Fruit fly (Drosophila melanogaster) whole organism, embryonic: ENCODE measurements around the gene spn-B.

Experiments used
- ATbp ChIP-seq: fragments of 200-800 bp; sonication (Bioruptor generic); optimal IDR thresholded peaks from 2 replicates; lab custom pipeline; 2017; ENCODE audit warnings: missing biosample characterization, mild to moderate bottlenecking, missing genetic modification characterization, missing genetic modification reagents
- Ada2b ChIP-seq: fragments of 200-800 bp; sonication (Bioruptor generic); IDR thresholded peaks from 2 replicates; pipeline ENCODE4 v1.3.6; 2022; ENCODE audit warnings: missing biosample characterization, missing genetic modification characterization
- B-H2 ChIP-seq: fragments of 200-800 bp; sonication (Bioruptor generic); optimal IDR thresholded peaks from 2 replicates; lab custom pipeline; 2018; ENCODE audit warnings: missing biosample characterization, mild to moderate bottlenecking, missing genetic modification characterization
- CG10147 ChIP-seq: fragments of 200-800 bp; sonication (Bioruptor generic); optimal IDR thresholded peaks from 2 replicates; lab custom pipeline; 2019; ENCODE audit warnings: missing biosample characterization, mild to moderate bottlenecking, missing genetic modification characterization, moderate library complexity
- CG10209 ChIP-seq: fragments of 200-800 bp; sonication (Bioruptor generic); optimal IDR thresholded peaks from 3 replicates; lab custom pipeline; 2017; ENCODE audit warnings: missing biosample characterization, mild to moderate bottlenecking, missing genetic modification characterization, missing genetic modification reagents
- CG12299 ChIP-seq: fragments of 200-800 bp; sonication (Bioruptor generic); optimal IDR thresholded peaks from 2 replicates; lab custom pipeline; 2018; ENCODE audit warnings: missing biosample characterization, mild to moderate bottlenecking, missing genetic modification characterization
- CG12659 ChIP-seq: fragments of 200-800 bp; sonication (Bioruptor generic); optimal IDR thresholded peaks from 3 replicates; lab custom pipeline; 2017; ENCODE audit warnings: mild to moderate bottlenecking, missing biosample characterization, missing genetic modification reagents, missing genetic modification characterization
- CG13296 ChIP-seq: fragments of 200-800 bp; sonication (Bioruptor generic); optimal IDR thresholded peaks from 3 replicates; lab custom pipeline; 2018; ENCODE audit warnings: missing biosample characterization, mild to moderate bottlenecking, missing genetic modification characterization
- CG13424 ChIP-seq: fragments of 200-800 bp; sonication (Bioruptor generic); optimal IDR thresholded peaks from 2 replicates; lab custom pipeline; 2019; ENCODE audit warnings: missing biosample characterization, mild to moderate bottlenecking, missing genetic modification characterization, moderate library complexity
- CG14441 ChIP-seq: fragments of 200-800 bp; sonication (Bioruptor generic); IDR thresholded peaks from 2 replicates; pipeline ENCODE4 v1.3.6; 2022; ENCODE audit warnings: missing biosample characterization, missing genetic modification characterization
- CG16813 ChIP-seq: fragments of 200-800 bp; sonication (Bioruptor generic); IDR thresholded peaks from 3 replicates; pipeline ENCODE4 v1.3.6; 2022; ENCODE audit warnings: missing biosample characterization, missing genetic modification characterization; ENCODE audit not compliant: partially characterized antibody
- CG18599 ChIP-seq: fragments of 200-800 bp; sonication (Bioruptor generic); optimal IDR thresholded peaks from 3 replicates; lab custom pipeline; 2017; ENCODE audit warnings: missing biosample characterization, missing genetic modification characterization, mild to moderate bottlenecking, moderate library complexity, missing genetic modification reagents
- CG30403 ChIP-seq: fragments of 200-800 bp; sonication (Bioruptor generic); optimal IDR thresholded peaks from 3 replicates; lab custom pipeline; 2016; ENCODE audit warnings: missing biosample characterization, missing genetic modification characterization
- CG33213 ChIP-seq: fragments of 200-800 bp; sonication (Bioruptor generic); optimal IDR thresholded peaks from 3 replicates; lab custom pipeline; 2016; ENCODE audit warnings: missing biosample characterization, missing genetic modification characterization
- CG42726 ChIP-seq: fragments of 200-800 bp; sonication (Bioruptor generic); IDR thresholded peaks from 2 replicates; pipeline ENCODE4 v1.3.6; 2022; ENCODE audit warnings: missing biosample characterization, missing genetic modification characterization; ENCODE audit not compliant: partially characterized antibody
- CG5180 ChIP-seq: fragments of 200-800 bp; sonication (Bioruptor generic); optimal IDR thresholded peaks from 3 replicates; lab custom pipeline; 2017; ENCODE audit warnings: missing biosample characterization, missing genetic modification characterization, mild to moderate bottlenecking, moderate library complexity, missing genetic modification reagents
- CG7271 ChIP-seq: fragments of 200-800 bp; sonication (Bioruptor generic); optimal IDR thresholded peaks from 2 replicates; lab custom pipeline; 2018; ENCODE audit warnings: missing biosample characterization, mild to moderate bottlenecking, missing genetic modification characterization, moderate library complexity
- CG8281 ChIP-seq: fragments of 200-800 bp; sonication (Bioruptor generic); optimal IDR thresholded peaks from 2 replicates; lab custom pipeline; 2018; ENCODE audit warnings: missing biosample characterization, mild to moderate bottlenecking, missing genetic modification characterization, moderate library complexity
- CG8924 ChIP-seq: fragments of 200-800 bp; optimal IDR thresholded peaks from 3 replicates; lab custom pipeline; 2019; ENCODE audit warnings: missing biosample characterization, mild to moderate bottlenecking, missing genetic modification characterization, moderate library complexity
- Deaf1 ChIP-seq: fragments of 200-800 bp; optimal IDR thresholded peaks from 3 replicates; lab custom pipeline; 2019; ENCODE audit warnings: missing biosample characterization, mild to moderate bottlenecking, missing genetic modification characterization, moderate library complexity
- Dref ChIP-seq: fragments of 200-800 bp; sonication (Bioruptor generic); IDR thresholded peaks from 2 replicates; pipeline ENCODE4 v1.3.6; 2022; ENCODE audit warnings: missing biosample characterization, missing genetic modification characterization
- ERR ChIP-seq: fragments of 200-800 bp; sonication (Bioruptor generic); optimal IDR thresholded peaks from 2 replicates; lab custom pipeline; 2016; ENCODE audit warnings: missing biosample characterization, missing genetic modification characterization
- Fer3 ChIP-seq: fragments of 200-800 bp; sonication (Bioruptor generic); optimal IDR thresholded peaks from 2 replicates; lab custom pipeline; 2018; ENCODE audit warnings: missing biosample characterization, mild to moderate bottlenecking, missing genetic modification characterization, moderate library complexity
- Gsc ChIP-seq: fragments of 200-800 bp; sonication (Bioruptor generic); IDR thresholded peaks from 2 replicates; pipeline ENCODE4 v1.3.6; 2022; ENCODE audit warnings: missing biosample characterization, missing genetic modification characterization
- HHEX ChIP-seq: fragments of 200-800 bp; sonication (Bioruptor generic); optimal IDR thresholded peaks from 3 replicates; lab custom pipeline; 2017; ENCODE audit warnings: missing biosample characterization, mild to moderate bottlenecking, missing genetic modification characterization, missing genetic modification reagents
- Hmr ChIP-seq: fragments of 200-800 bp; sonication (Bioruptor generic); optimal IDR thresholded peaks from 3 replicates; lab custom pipeline; 2017; ENCODE audit warnings: mild to moderate bottlenecking, missing biosample characterization, missing genetic modification reagents, missing genetic modification characterization
- Hr39 ChIP-seq: fragments of >200 bp; optimal IDR thresholded peaks from 2 replicates; lab custom pipeline; 2017
- Mad ChIP-seq: fragments of 200-800 bp; sonication (Bioruptor generic); optimal IDR thresholded peaks from 2 replicates; lab custom pipeline; 2016; ENCODE audit warnings: missing biosample characterization, missing genetic modification characterization
- Optix ChIP-seq: fragments of 200-800 bp; sonication (Bioruptor generic); IDR thresholded peaks from 3 replicates; pipeline ENCODE4 v1.3.6; 2022; ENCODE audit warnings: missing biosample characterization, missing genetic modification characterization
- Ssrp ChIP-seq: fragments of 200-800 bp; sonication (Bioruptor generic); optimal IDR thresholded peaks from 2 replicates; lab custom pipeline; 2018; ENCODE audit warnings: missing biosample characterization, mild to moderate bottlenecking, missing genetic modification characterization, moderate library complexity
- Trl ChIP-seq, 3 experiments: fragments of >200 bp in 2 of 3; fragments of 200-800 bp in 1 of 3; sonication (Bioruptor generic) in 1 of 3; optimal IDR thresholded peaks; 2 replicates in 1 of 3; 3 replicates in 2 of 3; lab custom pipeline; 2016 to 2017; ENCODE audit warnings: missing biosample characterization in 1 of 3, missing genetic modification characterization in 1 of 3
- aop ChIP-seq: fragments of 200-800 bp; sonication (Bioruptor generic); IDR thresholded peaks from 2 replicates; pipeline ENCODE4 v1.3.6; 2022; ENCODE audit warnings: missing biosample characterization, missing genetic modification characterization
- bigmax ChIP-seq: fragments of 200-800 bp; sonication (Bioruptor generic); optimal IDR thresholded peaks from 2 replicates; lab custom pipeline; 2018; ENCODE audit warnings: missing biosample characterization, mild to moderate bottlenecking, missing genetic modification characterization
- dmrt99B ChIP-seq: fragments of 200-800 bp; sonication (Bioruptor generic); optimal IDR thresholded peaks from 2 replicates; lab custom pipeline; 2018; ENCODE audit warnings: missing biosample characterization, mild to moderate bottlenecking, missing genetic modification characterization, moderate library complexity
- grau ChIP-seq: fragments of 200-800 bp; optimal IDR thresholded peaks from 3 replicates; lab custom pipeline; 2019; ENCODE audit warnings: missing biosample characterization, mild to moderate bottlenecking, missing genetic modification characterization, moderate library complexity
- lmd ChIP-seq: fragments of 200-800 bp; sonication (Bioruptor generic); IDR thresholded peaks from 2 replicates; pipeline ENCODE4 v1.3.6; 2022; ENCODE audit warnings: missing biosample characterization, missing genetic modification characterization
- nerfin-2 ChIP-seq: fragments of 200-800 bp; sonication (Bioruptor generic); IDR thresholded peaks from 2 replicates; pipeline ENCODE4 v1.3.6; 2022; ENCODE audit warnings: missing biosample characterization, missing genetic modification characterization; ENCODE audit not compliant: partially characterized antibody
- nmo ChIP-seq: fragments of 200-800 bp; sonication (Bioruptor generic); optimal IDR thresholded peaks from 2 replicates; lab custom pipeline; 2018; ENCODE audit warnings: missing biosample characterization, mild to moderate bottlenecking, missing genetic modification characterization, moderate library complexity
- org-1 ChIP-seq: fragments of 200-800 bp; sonication (Bioruptor generic); optimal IDR thresholded peaks from 2 replicates; lab custom pipeline; 2017; ENCODE audit warnings: missing biosample characterization, missing genetic modification characterization
- otp ChIP-seq: fragments of 200-800 bp; sonication (Bioruptor generic); IDR thresholded peaks from 3 replicates; pipeline ENCODE4, ENCODE4 v1.3.6; 2022; ENCODE audit warnings: missing biosample characterization, missing genetic modification characterization
- pb ChIP-seq: fragments of 200-800 bp; sonication (Bioruptor generic); optimal IDR thresholded peaks from 3 replicates; lab custom pipeline; 2016; ENCODE audit warnings: missing biosample characterization, missing genetic modification characterization
- prd ChIP-seq, 3 experiments: fragments of >200 bp in 2 of 3; fragments of 200-800 bp in 1 of 3; sonication (Bioruptor generic) in 1 of 3; optimal IDR thresholded peaks in 2 of 3; IDR thresholded peaks in 1 of 3; 2 replicates in 2 of 3; 3 replicates in 1 of 3; pipeline versions ENCODE4 v1.3.6 to Lab custom; 2017 to 2022; ENCODE audit warnings: missing biosample characterization in 1 of 3, missing genetic modification characterization in 1 of 3
- row ChIP-seq: fragments of 200-800 bp; sonication (Bioruptor generic); IDR thresholded peaks from 3 replicates; pipeline ENCODE4 v1.3.6; 2022; ENCODE audit warnings: missing biosample characterization, missing genetic modification characterization
- seq ChIP-seq: fragments of 200-800 bp; sonication (Bioruptor generic); IDR thresholded peaks from 2 replicates; pipeline ENCODE4 v1.3.6; 2022; ENCODE audit warnings: missing biosample characterization, missing genetic modification characterization
- tap ChIP-seq: fragments of 200-800 bp; optimal IDR thresholded peaks from 3 replicates; lab custom pipeline; 2019; ENCODE audit warnings: missing biosample characterization, mild to moderate bottlenecking, missing genetic modification characterization, moderate library complexity
- zfh1 ChIP-seq: fragments of 200-800 bp; sonication (Bioruptor generic); IDR thresholded peaks from 3 replicates; pipeline ENCODE4 v1.3.6; 2022; ENCODE audit warnings: missing biosample characterization, missing genetic modification characterization

The spn-B gene

DNA sequence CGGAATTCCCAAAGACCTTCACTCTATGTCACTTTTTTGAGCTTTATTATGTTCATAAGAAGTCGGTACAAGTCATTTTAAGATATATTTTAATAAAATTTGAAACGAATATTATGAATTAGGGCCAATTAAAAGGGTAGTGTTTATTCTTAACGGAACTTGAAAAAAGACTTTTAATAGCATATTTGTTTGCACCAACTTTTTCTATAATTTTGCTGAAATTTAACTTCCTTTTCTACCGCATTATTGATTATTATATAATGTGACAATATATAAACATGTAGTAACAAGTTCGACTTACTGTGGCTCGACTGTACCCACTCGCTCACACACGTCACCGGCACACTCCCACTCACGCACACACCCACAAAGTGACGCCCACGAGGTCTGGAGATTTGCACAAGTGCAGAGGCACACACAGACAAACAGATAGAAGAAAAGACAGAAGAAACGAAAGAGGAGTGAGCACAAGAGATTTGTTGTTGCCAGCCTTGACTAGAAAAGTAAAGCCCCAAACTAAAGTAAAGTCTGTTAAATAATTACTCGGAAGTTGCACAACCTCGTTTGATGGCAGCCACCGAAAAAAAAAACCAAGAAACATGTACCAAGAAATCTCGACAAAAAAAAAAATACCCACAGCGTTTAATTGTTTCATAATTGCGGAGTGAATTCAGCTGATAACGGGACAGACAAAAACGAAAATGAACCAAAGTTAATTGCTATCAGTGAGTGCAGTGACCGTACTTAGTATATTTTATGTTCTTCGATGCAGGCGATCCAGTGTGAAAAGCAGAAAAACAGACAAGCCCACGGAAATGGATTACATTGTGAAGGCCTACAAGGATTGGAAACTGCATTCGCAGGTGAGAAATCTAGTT is 37.7 kb upstream of the spn-B start (continued):
- TF ChIP-seq org-1 (GFP tag; lab: Kevin White, UChicago) (peak; percentile 14), Gsc (GFP tag; lab: Robert Waterston, UW) (no peak), Dref (GFP tag; lab: Robert Waterston, UW) (no peak), CG5180 (GFP tag; lab: Kevin White, UChicago) (peak; percentile 5), dmrt99B (peak; percentile 53), CG12299 (no peak), CG10147 (GFP tag; lab: Kevin White, UChicago) (peak; percentile 17), CG13424 (tag; lab: Kevin White, UChicago) (peak; percentile 52), aop (GFP tag; lab: Robert Waterston, UW) (no peak), row (GFP tag; lab: Robert Waterston, UW) (peak; percentile 55), pb (GFP tag; lab: Kevin White, UChicago) (no peak), seq (no peak), Deaf1 (tag; lab: Kevin White, UChicago) (no peak), CG42726 (GFP tag; lab: Robert Waterston, UW) (no peak)

DNA sequence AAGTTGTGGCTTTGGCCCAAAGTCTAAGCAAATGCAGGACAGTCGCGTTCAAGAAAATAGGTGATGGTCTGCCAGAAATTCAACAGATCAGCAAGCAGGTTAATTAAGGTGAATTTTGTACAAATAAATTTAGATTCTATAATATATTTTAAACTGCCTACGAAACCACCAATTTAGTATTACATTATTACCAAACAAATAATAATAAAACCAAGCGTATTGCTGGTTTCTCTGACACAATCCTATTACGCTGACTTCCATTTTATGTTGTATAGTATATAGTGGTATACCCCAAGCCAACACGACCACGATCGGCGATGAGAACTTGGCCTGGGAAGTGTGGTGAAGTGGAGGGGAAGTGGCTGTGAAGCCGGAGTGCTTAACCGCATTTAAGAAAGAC is 36.4 kb upstream of the spn-B start:
- TF ChIP-seq ERR (no peak), tap (tag; lab: Kevin White, UChicago) (peak; percentile 21), CG8281 (tag; lab: Kevin White, UChicago) (no peak), CG30403 (GFP tag; lab: Kevin White, UChicago) (peak; percentile 7), CG7271 (no peak), Trl (optimal IDR thresholded peaks at IDR 0.05; lab: Kevin White, UChicago) (no peak), Trl (GFP tag; optimal IDR thresholded peaks at IDR 0.05; lab: Kevin White, UChicago) (no peak), grau (tag; lab: Kevin White, UChicago) (peak; percentile 32), CG33213 (GFP tag; lab: Kevin White, UChicago) (no peak), CG10209 (GFP tag; lab: Kevin White, UChicago) (peak; percentile 14), CG8924 (tag; lab: Kevin White, UChicago) (peak; percentile 5), Ada2b (GFP tag; lab: Robert Waterston, UW) (peak; percentile 30; the same call in 1 of the 2 replicates), CG12659 (GFP tag; lab: Kevin White, UChicago) (peak; percentile 6), CG13424 (tag; lab: Kevin White, UChicago) (peak; percentile 17), bigmax (GFP tag; lab: Kevin White, UChicago) (no peak), CG13296 (GFP tag; lab: Kevin White, UChicago) (peak; percentile 8), HHEX (GFP tag; lab: Kevin White, UChicago) (no peak), lmd (GFP tag; lab: Robert Waterston, UW) (peak; percentile 22; the same call in 1 of the 2 replicates), CG18599 (GFP tag; lab: Kevin White, UChicago) (peak; percentile 49), B-H2 (GFP tag; lab: Kevin White, UChicago) (no peak), CG14441 (GFP tag; lab: Robert Waterston, UW) (no peak), Mad (GFP tag; lab: Kevin White, UChicago) (no peak), Fer3 (tag; lab: Kevin White, UChicago) (peak; percentile 7), Hmr (peak; percentile 2), zfh1 (GFP tag; lab: Robert Waterston, UW) (0 out of 3 replicates have a peak, but pooled peaks have one; percentile 13), Ssrp (tag; lab: Kevin White, UChicago) (peak; percentile 22), Optix (GFP tag; lab: Robert Waterston, UW) (no peak), otp (GFP tag; lab: Robert Waterston, UW) (no peak), nerfin-2 (no peak), Hr39 (lab: Kevin White, UChicago) (no peak), prd (optimal IDR thresholded peaks at IDR 0.05; lab: Kevin White, UChicago) (no peak), prd (GFP tag; IDR thresholded peaks at IDR 0.05; lab: Robert Waterston, UW) (peak; percentile 28; the same call in 1 of the 3 replicates), nmo (GFP tag; lab: Kevin White, UChicago) (peak; percentile 14), ATbp (no peak), CG16813 (GFP tag; lab: Robert Waterston, UW) (no peak), row (GFP tag; lab: Robert Waterston, UW) (peak; percentile 48; the same call in 2 of the 3 replicates)
